Fruit fly (Drosophila melanogaster) whole organism, embryonic: Measurements from ENCODE around the gene CG9289.
A peak's percentile ranks its signal among the peaks of the same experiment; 100 is the strongest.

ENCODE experiments used
- Asciz ChIP-seq: fragments of 200-800 bp; sonication (Bioruptor generic); optimal IDR thresholded peaks from 2 replicates; lab custom pipeline; 2017; ENCODE audit warnings: missing biosample characterization, mild to moderate bottlenecking, missing genetic modification characterization, missing genetic modification reagents
- CG10543 ChIP-seq: fragments of 200-800 bp; sonication (Bioruptor generic); optimal IDR thresholded peaks from 3 replicates; lab custom pipeline; 2017; ENCODE audit warnings: missing biosample characterization, mild to moderate bottlenecking, missing genetic modification characterization, moderate library complexity
- CG10565 ChIP-seq: fragments of 200-800 bp; sonication (Bioruptor generic); optimal IDR thresholded peaks from 3 replicates; lab custom pipeline; 2016; ENCODE audit warnings: missing biosample characterization, mild to moderate bottlenecking, missing genetic modification characterization
- CG10654 ChIP-seq: fragments of 200-800 bp; sonication (Bioruptor generic); optimal IDR thresholded peaks from 2 replicates; lab custom pipeline; 2016; ENCODE audit warnings: missing biosample characterization, missing genetic modification characterization
- CG13424 ChIP-seq: fragments of 200-800 bp; sonication (Bioruptor generic); optimal IDR thresholded peaks from 2 replicates; lab custom pipeline; 2019; ENCODE audit warnings: missing biosample characterization, mild to moderate bottlenecking, missing genetic modification characterization, moderate library complexity
- CG15011 ChIP-seq: fragments of 200-800 bp; sonication (Bioruptor generic); optimal IDR thresholded peaks from 3 replicates; lab custom pipeline; 2018; ENCODE audit warnings: missing biosample characterization, mild to moderate bottlenecking, missing genetic modification characterization
- CG1529 ChIP-seq: fragments of 200-800 bp; sonication (Bioruptor generic); optimal IDR thresholded peaks from 3 replicates; lab custom pipeline; 2018; ENCODE audit warnings: missing biosample characterization, missing genetic modification characterization
- CG17912 ChIP-seq: fragments of 200-800 bp; sonication (Bioruptor generic); optimal IDR thresholded peaks from 2 replicates; lab custom pipeline; 2018; ENCODE audit warnings: missing biosample characterization, mild to moderate bottlenecking, missing genetic modification characterization
- CG2120 ChIP-seq: fragments of 200-800 bp; sonication (Bioruptor generic); optimal IDR thresholded peaks from 3 replicates; lab custom pipeline; 2016; ENCODE audit warnings: missing biosample characterization, missing genetic modification characterization
- CG34224 ChIP-seq: fragments of 200-800 bp; sonication (Bioruptor generic); IDR thresholded peaks from 3 replicates; pipeline ENCODE4 v1.3.6; 2022; ENCODE audit warnings: missing biosample characterization, missing genetic modification characterization; ENCODE audit not compliant: partially characterized antibody
- CG3838 ChIP-seq: fragments of 200-800 bp; sonication (Bioruptor generic); optimal IDR thresholded peaks from 3 replicates; lab custom pipeline; 2016; ENCODE audit warnings: missing biosample characterization, missing genetic modification characterization
- CG42726 ChIP-seq: fragments of 200-800 bp; sonication (Bioruptor generic); IDR thresholded peaks from 2 replicates; pipeline ENCODE4 v1.3.6; 2022; ENCODE audit warnings: missing biosample characterization, missing genetic modification characterization; ENCODE audit not compliant: partially characterized antibody
- CG5245 ChIP-seq: fragments of 200-800 bp; sonication (Bioruptor generic); optimal IDR thresholded peaks from 3 replicates; lab custom pipeline; 2016; ENCODE audit warnings: missing biosample characterization, missing genetic modification characterization
- CG6689 ChIP-seq: fragments of 200-800 bp; sonication (Bioruptor generic); IDR thresholded peaks from 2 replicates; pipeline ENCODE4 v1.3.6; 2022; ENCODE audit warnings: missing biosample characterization, missing genetic modification characterization
- CG6813 ChIP-seq: fragments of 200-800 bp; sonication (Bioruptor generic); optimal IDR thresholded peaks from 2 replicates; lab custom pipeline; 2017; ENCODE audit warnings: missing biosample characterization, missing genetic modification characterization, mild to moderate bottlenecking, moderate library complexity, missing genetic modification reagents
- CG7963 ChIP-seq: fragments of 200-800 bp; sonication (Bioruptor generic); IDR thresholded peaks from 3 replicates; pipeline ENCODE4 v1.3.6; 2022; ENCODE audit warnings: missing biosample characterization, missing genetic modification characterization; ENCODE audit not compliant: partially characterized antibody
- CG9797 ChIP-seq: fragments of 200-800 bp; sonication (Bioruptor generic); optimal IDR thresholded peaks from 3 replicates; lab custom pipeline; 2018; ENCODE audit warnings: missing biosample characterization, mild to moderate bottlenecking, missing genetic modification characterization
- CG9817 ChIP-seq: fragments of 200-800 bp; sonication (Bioruptor generic); optimal IDR thresholded peaks from 2 replicates; lab custom pipeline; 2018; ENCODE audit warnings: missing biosample characterization, mild to moderate bottlenecking, missing genetic modification characterization, moderate library complexity
- CHES-1-like ChIP-seq: fragments of 200-800 bp; sonication (Bioruptor generic); optimal IDR thresholded peaks from 2 replicates; lab custom pipeline; 2016; ENCODE audit warnings: missing biosample characterization, missing genetic modification characterization
- Camta ChIP-seq: fragments of 200-800 bp; sonication (Bioruptor generic); optimal IDR thresholded peaks from 2 replicates; lab custom pipeline; 2016; ENCODE audit warnings: missing biosample characterization, missing genetic modification characterization
- CkIIα-i1 ChIP-seq: fragments of 200-800 bp; sonication (Bioruptor generic); IDR thresholded peaks from 2 replicates; pipeline ENCODE4 v1.3.6; 2022; ENCODE audit warnings: missing biosample characterization, missing genetic modification characterization
- Dip2 ChIP-seq: fragments of 200-800 bp; sonication (Bioruptor generic); IDR thresholded peaks from 2 replicates; pipeline ENCODE4 v1.3.6; 2022; ENCODE audit warnings: missing biosample characterization, missing genetic modification characterization
- Drgx ChIP-seq: fragments of 200-800 bp; sonication (Bioruptor generic); IDR thresholded peaks from 2 replicates; pipeline ENCODE4 v1.3.6; 2022; ENCODE audit warnings: missing biosample characterization, missing genetic modification characterization
- E2f2 ChIP-seq: fragments of 200-800 bp; sonication (Bioruptor generic); IDR thresholded peaks from 2 replicates; pipeline ENCODE4 v1.3.6; 2022; ENCODE audit warnings: missing biosample characterization, missing genetic modification characterization
- ERR ChIP-seq: fragments of 200-800 bp; sonication (Bioruptor generic); optimal IDR thresholded peaks from 2 replicates; lab custom pipeline; 2016; ENCODE audit warnings: missing biosample characterization, missing genetic modification characterization
- Fer1 ChIP-seq: fragments of 200-800 bp; sonication (Bioruptor generic); optimal IDR thresholded peaks from 2 replicates; lab custom pipeline; 2017; ENCODE audit warnings: missing biosample characterization, mild to moderate bottlenecking, missing genetic modification characterization
- HLH3B ChIP-seq: fragments of 200-800 bp; sonication (Bioruptor generic); IDR thresholded peaks from 2 replicates; pipeline ENCODE4 v1.3.6; 2022; ENCODE audit warnings: missing biosample characterization, missing genetic modification characterization
- Hr78 ChIP-seq, 2 experiments: fragments of 200-800 bp in 1 of 2; fragments of >200 bp in 1 of 2; sonication (Bioruptor generic) in 1 of 2; optimal IDR thresholded peaks; 2 replicates each; lab custom pipeline; 2017 to 2019; ENCODE audit warnings: missing biosample characterization in 2 of 2, missing genetic modification characterization in 2 of 2, mild to moderate bottlenecking in 1 of 2, moderate library complexity in 1 of 2
- MESR4 ChIP-seq: fragments of 200-800 bp; sonication (Bioruptor generic); optimal IDR thresholded peaks from 2 replicates; lab custom pipeline; 2018; ENCODE audit warnings: missing biosample characterization, mild to moderate bottlenecking, missing genetic modification characterization, moderate library complexity
- Nf-YB ChIP-seq: fragments of 200-800 bp; sonication (Bioruptor generic); optimal IDR thresholded peaks from 3 replicates; lab custom pipeline; 2019; ENCODE audit warnings: missing biosample characterization, mild to moderate bottlenecking, missing genetic modification characterization, moderate library complexity
- Oli ChIP-seq: fragments of 200-800 bp; sonication (Bioruptor generic); optimal IDR thresholded peaks from 2 replicates; lab custom pipeline; 2018; ENCODE audit warnings: missing biosample characterization, mild to moderate bottlenecking, missing genetic modification characterization, moderate library complexity
- Six4 ChIP-seq: fragments of 200-800 bp; sonication (Bioruptor generic); optimal IDR thresholded peaks from 2 replicates; lab custom pipeline; 2016; ENCODE audit warnings: missing biosample characterization, missing genetic modification characterization
- dpn ChIP-seq, 2 experiments: fragments of 200-800 bp; sonication (Bioruptor generic); optimal IDR thresholded peaks; 3 replicates each; lab custom pipeline; 2016; ENCODE audit warnings: missing biosample characterization in 2 of 2, missing genetic modification characterization in 2 of 2
- dysf ChIP-seq: fragments of 200-800 bp; sonication (Bioruptor generic); IDR thresholded peaks from 3 replicates; pipeline ENCODE4 v1.3.6; 2022; ENCODE audit warnings: missing biosample characterization, missing genetic modification characterization
- esg ChIP-seq: fragments of 200-800 bp; sonication (Bioruptor generic); conservative IDR thresholded peaks from 2 replicates; pipeline ENCODE4 v1.3.6; 2022; ENCODE audit warnings: missing biosample characterization, missing genetic modification characterization
- gcm ChIP-seq: fragments of 200-800 bp; sonication (Bioruptor generic); optimal IDR thresholded peaks from 2 replicates; lab custom pipeline; 2019; ENCODE audit warnings: missing biosample characterization, mild to moderate bottlenecking, missing genetic modification characterization, moderate library complexity
- gsb ChIP-seq: fragments of 200-800 bp; sonication (Bioruptor generic); IDR thresholded peaks from 2 replicates; pipeline ENCODE4 v1.3.6; 2022; ENCODE audit warnings: missing biosample characterization, missing genetic modification characterization
- gsb-n ChIP-seq: fragments of 200-800 bp; sonication (Bioruptor generic); optimal IDR thresholded peaks from 3 replicates; lab custom pipeline; 2018; ENCODE audit warnings: missing biosample characterization, mild to moderate bottlenecking, missing genetic modification characterization
- ham ChIP-seq: fragments of 200-800 bp; sonication (Bioruptor generic); IDR thresholded peaks from 2 replicates; pipeline ENCODE4 v1.3.6; 2022; ENCODE audit warnings: missing biosample characterization, missing genetic modification characterization
- jumu ChIP-seq: fragments of 200-800 bp; sonication (Bioruptor generic); optimal IDR thresholded peaks from 3 replicates; lab custom pipeline; 2016; ENCODE audit warnings: missing biosample characterization, missing genetic modification characterization
- mam ChIP-seq: fragments of 200-800 bp; sonication (Bioruptor generic); optimal IDR thresholded peaks from 3 replicates; lab custom pipeline; 2016; ENCODE audit warnings: missing biosample characterization, missing genetic modification characterization
- nom ChIP-seq: fragments of 200-800 bp; sonication (Bioruptor generic); optimal IDR thresholded peaks from 2 replicates; lab custom pipeline; 2017; ENCODE audit warnings: missing biosample characterization, missing genetic modification characterization, mild to moderate bottlenecking, moderate library complexity, missing genetic modification reagents
- org-1 ChIP-seq: fragments of 200-800 bp; sonication (Bioruptor generic); optimal IDR thresholded peaks from 2 replicates; lab custom pipeline; 2017; ENCODE audit warnings: missing biosample characterization, missing genetic modification characterization
- pfk ChIP-seq: fragments of 200-800 bp; sonication (Bioruptor generic); optimal IDR thresholded peaks from 2 replicates; lab custom pipeline; 2018; ENCODE audit warnings: missing biosample characterization, mild to moderate bottlenecking, missing genetic modification characterization, moderate library complexity
- sc ChIP-seq, 3 experiments: fragments of >200 bp in 2 of 3; fragments of 200-800 bp in 1 of 3; sonication (Bioruptor generic) in 1 of 3; optimal IDR thresholded peaks; 2 replicates in 2 of 3; 3 replicates in 1 of 3; lab custom pipeline; 2017; ENCODE audit warnings: mild to moderate bottlenecking in 1 of 3, missing biosample characterization in 1 of 3, missing genetic modification characterization in 1 of 3, missing genetic modification reagents in 1 of 3
- sim ChIP-seq: fragments of 200-800 bp; sonication (Bioruptor generic); IDR thresholded peaks from 2 replicates; pipeline ENCODE4 v1.3.6; 2022; ENCODE audit warnings: missing biosample characterization, missing genetic modification characterization
- toy ChIP-seq: fragments of 200-800 bp; sonication (Bioruptor generic); IDR thresholded peaks from 2 replicates; pipeline ENCODE4 v1.3.6; 2022; ENCODE audit warnings: missing biosample characterization, missing genetic modification characterization
- zfh2 ChIP-seq: fragments of 200-800 bp; sonication (Bioruptor generic); optimal IDR thresholded peaks from 2 replicates; lab custom pipeline; 2016; ENCODE audit warnings: missing biosample characterization, missing genetic modification characterization

Gene CG9289

dm6 chr2L:8691292-8691975 lies 7.3 kb upstream of the CG9289 start (continued):
- TF ChIP-seq Camta (peak; percentile 50), Six4 (peak; percentile 83), MESR4 (no peak), Asciz (GFP tag; lab: Kevin White, UChicago) (peak; percentile 82), ERR (GFP tag; lab: Kevin White, UChicago) (peak; percentile 14), E2f2 (GFP tag; lab: Robert Waterston, UW) (peak; percentile 60), ham (no peak), CHES-1-like (GFP tag; lab: Kevin White, UChicago) (no peak), esg (peak; percentile 69; the same call in 1 of the 2 replicates), CG42726 (GFP tag; lab: Robert Waterston, UW) (no peak), gsb (GFP tag; lab: Robert Waterston, UW) (peak; percentile 72), CG13424 (tag; lab: Kevin White, UChicago) (peak; percentile 94), CG9797 (GFP tag; lab: Kevin White, UChicago) (no peak), Hr78 (GFP tag; optimal IDR thresholded peaks at IDR 0.05; lab: Kevin White, UChicago) (peak in 1 of 2 experiments; percentile 86), Fer1 (GFP tag; lab: Kevin White, UChicago) (peak; percentile 84), CG3838 (GFP tag; lab: Kevin White, UChicago) (peak; percentile 24), mam (GFP tag; lab: Kevin White, UChicago) (peak; percentile 55), CG10565 (peak; percentile 12), sc (optimal IDR thresholded peaks at IDR 0.05; lab: Kevin White, UChicago) (no peak), sc (GFP tag; optimal IDR thresholded peaks at IDR 0.05; lab: Kevin White, UChicago) (peak; percentile 84), CG6813 (GFP tag; lab: Kevin White, UChicago) (peak; percentile 82), CG15011 (GFP tag; lab: Kevin White, UChicago) (peak; percentile 74), pfk (GFP tag; lab: Kevin White, UChicago) (no peak), Oli (tag; lab: Kevin White, UChicago) (peak; percentile 94), CG10654 (peak; percentile 78), toy (GFP tag; lab: Robert Waterston, UW) (no peak), Nf-YB (GFP tag; lab: Kevin White, UChicago) (peak; percentile 82), CkIIα-i1 (GFP tag; lab: Robert Waterston, UW) (no peak), org-1 (GFP tag; lab: Kevin White, UChicago) (peak; percentile 89), Drgx (GFP tag; lab: Robert Waterston, UW) (peak; percentile 59), zfh2 (peak; percentile 24), nom (GFP tag; lab: Kevin White, UChicago) (peak; percentile 79), CG6689 (GFP tag; lab: Robert Waterston, UW) (peak; percentile 87), CG2120 (GFP tag; lab: Kevin White, UChicago) (peak; percentile 71), gsb-n (tag; lab: Kevin White, UChicago) (peak; percentile 84), CG17912 (GFP tag; lab: Kevin White, UChicago) (peak; percentile 14), CG7963 (no peak; the same call in 2 of the 3 replicates), CG5245 (peak; percentile 56), sim (GFP tag; lab: Robert Waterston, UW) (no peak), CG10543 (GFP tag; lab: Kevin White, UChicago) (peak; percentile 92), gcm (GFP tag; lab: Kevin White, UChicago) (peak; percentile 90), HLH3B (peak; percentile 52), CG9817 (tag; lab: Kevin White, UChicago) (peak; percentile 74), Dip2 (GFP tag; lab: Robert Waterston, UW) (no peak), CG34224 (peak; percentile 17; the same call in 1 of the 3 replicates), dysf (GFP tag; lab: Robert Waterston, UW) (peak; percentile 84), jumu (GFP tag; lab: Kevin White, UChicago) (peak; percentile 46), CG1529 (GFP tag; lab: Kevin White, UChicago) (peak; percentile 86), dpn (GFP tag; optimal IDR thresholded peaks at IDR 0.05; lab: Kevin White, UChicago) (peak; percentile 62 to 83)
